Worm (Caenorhabditis elegans): Measurements from ENCODE around the gene erh-2.

Gene erh-2

DNA sequence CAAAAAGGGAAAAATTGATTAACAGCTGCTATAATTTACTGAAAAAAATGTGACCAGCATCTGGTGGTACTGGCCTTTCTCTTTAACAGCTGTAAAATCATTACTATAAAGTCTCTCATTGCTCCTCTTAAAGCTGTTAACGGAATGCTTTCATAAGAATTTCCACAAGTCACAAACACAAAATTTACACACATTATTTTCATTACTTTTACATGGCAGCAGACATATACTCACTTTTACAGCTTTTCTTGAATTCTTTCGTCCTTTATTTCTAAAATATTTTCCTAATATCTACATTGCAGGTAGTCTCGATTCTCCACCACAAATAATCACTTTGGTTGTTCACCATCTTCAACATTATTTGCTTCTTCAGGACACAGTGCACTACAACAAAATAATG lies 39.7 kb upstream of the erh-2 start, which contains the start of gene imph-1:
Gene imph-1 (plus strand): TSS at position 301 of the 400 bp plus-strand sequence.
- TF ChIP-seq flh-1 (GFP tag; optimal IDR thresholded peaks at IDR 0.05): no peak
- TF ChIP-seq snpc-4 (tag; optimal IDR thresholded peaks at IDR 0.05): no peak
- TF ChIP-seq ham-2 (GFP tag; optimal IDR thresholded peaks at IDR 0.05): no peak
- no peak for TF ChIP-seq nhr-76 (tag; optimal IDR thresholded peaks at IDR 0.05)
- TF ChIP-seq mab-5 (tag; optimal IDR thresholded peaks at IDR 0.05): no peak
- TF ChIP-seq ceh-39 (tag; optimal IDR thresholded peaks at IDR 0.05): no peak
- TF ChIP-seq cnd-1 (tag; optimal IDR thresholded peaks at IDR 0.05): no peak
- no peak for TF ChIP-seq lin-13 (tag; optimal IDR thresholded peaks at IDR 0.05)
- no peak for TF ChIP-seq ceh-83 (GFP tag; optimal IDR thresholded peaks at IDR 0.05)

- no peak for TF ChIP-seq nhr-12 (tag; optimal IDR thresholded peaks at IDR 0.05)
- no peak for TF ChIP-seq mep-1 (tag; optimal IDR thresholded peaks at IDR 0.05)
- TF ChIP-seq unc-39 (tag; optimal IDR thresholded peaks at IDR 0.05): no peak
- peak; percentile 3 for TF ChIP-seq ces-1 (GFP tag; optimal IDR thresholded peaks at IDR 0.05)
- TF ChIP-seq ztf-11 (tag; optimal IDR thresholded peaks at IDR 0.05): no peak
- no peak for TF ChIP-seq sptf-1 (tag; optimal IDR thresholded peaks at IDR 0.05)
Measured at ce11 chrIII:4555345-4555744, 37.7 kb upstream of the erh-2 start.

DNA sequence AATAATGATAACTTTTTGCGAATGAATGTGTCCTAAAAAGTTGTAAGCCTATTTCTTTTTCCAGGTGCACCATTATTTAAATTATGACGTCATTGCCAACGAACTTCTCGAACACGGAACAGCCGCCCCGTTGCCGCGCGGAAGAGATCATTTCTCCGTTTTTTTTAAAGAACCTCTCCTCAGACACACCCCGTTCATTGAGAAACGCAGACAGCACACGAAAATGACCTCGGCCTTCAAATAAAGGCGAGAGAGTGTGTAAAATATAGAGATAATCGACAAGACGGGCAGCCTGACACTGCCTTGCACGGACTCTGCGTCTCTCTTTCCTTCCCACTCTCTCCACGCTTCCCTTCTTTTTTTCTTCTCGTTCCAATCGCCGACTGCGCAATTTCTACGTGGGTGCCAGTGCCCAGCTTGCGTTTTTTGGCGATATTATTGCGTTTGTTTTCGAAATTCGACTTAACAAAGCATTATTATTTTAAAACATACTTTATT lies 32.6 kb upstream of the erh-2 start:
- peak; percentile 51 for TF ChIP-seq mep-1 (tag; optimal IDR thresholded peaks at IDR 0.05)
- no peak for TF ChIP-seq mls-2 (tag; optimal IDR thresholded peaks at IDR 0.05)
- TF ChIP-seq ceh-39 (tag; optimal IDR thresholded peaks at IDR 0.05): no peak
- no peak for TF ChIP-seq cnd-1 (tag; optimal IDR thresholded peaks at IDR 0.05)
- TF ChIP-seq lin-13 (tag; optimal IDR thresholded peaks at IDR 0.05): peak; percentile 8
- no peak for TF ChIP-seq pha-4 (tag; optimal IDR thresholded peaks at IDR 0.05)
- TF ChIP-seq zip-8 (tag; optimal IDR thresholded peaks at IDR 0.05): peak; percentile 75
- peak; percentile 41 for TF ChIP-seq lsy-2 (tag; optimal IDR thresholded peaks at IDR 0.05)
- no peak for TF ChIP-seq sptf-1 (tag; optimal IDR thresholded peaks at IDR 0.05)
- no peak for TF ChIP-seq ceh-83 (GFP tag; optimal IDR thresholded peaks at IDR 0.05)
- TF ChIP-seq elt-1 (tag; optimal IDR thresholded peaks at IDR 0.05; ENCODE audit: borderline replicate concordance, insufficient read depth): peak; percentile 15
- no peak for TF ChIP-seq ztf-11 (tag; optimal IDR thresholded peaks at IDR 0.05)
- peak; percentile 86 for TF ChIP-seq hlh-1 (tag; optimal IDR thresholded peaks at IDR 0.05)
- TF ChIP-seq unc-120 (tag; optimal IDR thresholded peaks at IDR 0.05; ENCODE audit: poor library complexity, severe bottlenecking): peak; percentile 28
- TF ChIP-seq ces-1 (GFP tag; optimal IDR thresholded peaks at IDR 0.05): peak; percentile 37
- peak; percentile 3 for TF ChIP-seq drap-1 (GFP tag; optimal IDR thresholded peaks at IDR 0.05)
- TF ChIP-seq M03D4.4 (tag; optimal IDR thresholded peaks at IDR 0.05): no peak
- no peak for TF ChIP-seq flh-1 (GFP tag; optimal IDR thresholded peaks at IDR 0.05)
- TF ChIP-seq nhr-76 (tag; optimal IDR thresholded peaks at IDR 0.05): no peak
- TF ChIP-seq lin-32 (GFP tag; optimal IDR thresholded peaks at IDR 0.05): no peak
- TF ChIP-seq unc-62 (GFP tag; optimal IDR thresholded peaks at IDR 0.05): peak; percentile 69

DNA sequence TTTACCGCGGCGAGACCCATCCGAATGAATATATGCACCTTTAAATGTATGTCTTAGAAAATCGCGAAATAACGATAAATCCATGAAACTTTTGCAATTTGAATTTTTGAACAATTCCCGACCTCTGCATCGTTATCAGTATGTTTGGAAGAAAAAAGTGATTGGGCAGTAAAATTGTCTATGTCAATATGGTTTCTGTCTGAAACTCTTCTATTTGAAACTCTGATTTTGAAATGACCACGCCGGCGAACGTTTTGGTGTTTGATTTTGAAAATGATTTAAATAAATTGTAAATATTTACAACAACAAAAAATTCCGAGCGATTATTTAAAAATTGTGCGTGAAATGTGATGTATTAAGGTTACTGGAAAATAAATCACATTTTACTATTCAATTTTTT lies 31.7 kb upstream of the erh-2 start:
- TF ChIP-seq cnd-1 (tag; optimal IDR thresholded peaks at IDR 0.05) (no peak), elt-3 (tag; optimal IDR thresholded peaks at IDR 0.05) (no peak), nhr-28 (tag; optimal IDR thresholded peaks at IDR 0.05) (no peak), blmp-1 (tag; optimal IDR thresholded peaks at IDR 0.05) (no peak), snpc-4 (tag; optimal IDR thresholded peaks at IDR 0.05) (no peak), mab-5 (tag; optimal IDR thresholded peaks at IDR 0.05) (no peak), nhr-2 (tag; optimal IDR thresholded peaks at IDR 0.05) (no peak), nhr-76 (tag; optimal IDR thresholded peaks at IDR 0.05) (no peak), bed-3 (GFP tag; optimal IDR thresholded peaks at IDR 0.05) (no peak)

- TF ChIP-seq snpc-4 (tag; optimal IDR thresholded peaks at IDR 0.05) (no peak), unc-120 (tag; optimal IDR thresholded peaks at IDR 0.05; ENCODE audit: poor library complexity, severe bottlenecking) (peak; percentile 89), ham-2 (GFP tag; optimal IDR thresholded peaks at IDR 0.05) (peak; percentile 76), lin-13 (tag; optimal IDR thresholded peaks at IDR 0.05) (no peak), nhr-76 (tag; optimal IDR thresholded peaks at IDR 0.05) (no peak)
Measured at ce11 chrIII:4562070-4562788, 30.8 kb upstream of the erh-2 start, which contains the start of gene pan-1. Gene pan-1, plus strand, starts transcription at chrIII:4562738.

All from whole organism, mixed stage, embryonic.